Worm (Caenorhabditis elegans) whole organism, dauer: ENCODE results near the gene lec-4.

Experiments
- unc-62 ChIP-seq: sonication (generic microtip); optimal IDR thresholded peaks from 2 replicates; lab custom pipeline; 2017; ENCODE audit warnings: missing biosample characterization, missing genetic modification reagents, missing genetic modification characterization

The lec-4 gene

ce11 chrIII:3743367-3743766 is 29.8 kb downstream of the lec-4 start:
- TF ChIP-seq unc-62 (GFP tag; lab: Kevin White, UChicago) = no peak

DNA sequence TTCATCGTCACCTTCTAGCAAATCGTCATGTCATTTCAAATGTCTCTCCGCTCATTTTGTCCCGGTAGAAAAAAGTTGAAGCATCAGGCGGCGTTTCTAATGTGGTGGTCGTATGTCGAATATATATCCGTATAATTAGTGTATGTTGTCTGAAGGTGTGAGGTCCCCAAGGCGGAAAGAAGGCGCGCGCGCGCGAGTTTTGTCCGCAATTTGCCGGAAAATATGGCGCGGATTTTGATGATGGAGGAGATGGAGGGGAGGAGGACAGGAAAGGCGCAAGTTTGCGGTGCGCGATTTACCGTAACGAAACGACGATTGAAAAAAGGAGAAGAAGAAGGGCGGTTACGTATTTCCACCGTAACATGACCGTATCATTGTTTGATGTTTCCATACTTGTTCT is 31.0 kb downstream of the lec-4 start:
- TF ChIP-seq unc-62 (GFP tag; lab: Kevin White, UChicago) = no peak

DNA sequence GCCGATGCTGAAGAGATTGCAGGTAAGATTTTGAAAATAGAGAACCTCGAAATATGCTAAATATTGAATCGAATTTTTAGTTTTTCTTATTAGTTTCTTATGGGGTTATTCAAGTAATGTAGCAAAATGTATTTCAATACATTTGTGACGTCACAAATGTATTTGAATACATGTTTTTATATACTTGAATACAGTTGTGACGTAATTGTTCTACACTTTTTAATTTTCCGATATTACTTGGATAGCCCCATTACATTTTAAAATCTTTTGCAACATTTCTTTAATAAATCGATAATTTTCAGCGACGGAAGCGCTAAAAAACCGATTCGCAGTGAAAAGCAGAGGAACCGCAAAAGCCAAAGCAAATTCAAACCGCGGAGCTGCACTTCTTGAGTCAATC is 34.8 kb downstream of the lec-4 start:
- TF ChIP-seq unc-62 (GFP tag; lab: Kevin White, UChicago) = no peak

ce11 chrIII:3737742-3738141 is 35.4 kb downstream of the lec-4 start:
- TF ChIP-seq unc-62 (GFP tag; lab: Kevin White, UChicago) = no peak

- TF ChIP-seq unc-62 (GFP tag; lab: Kevin White, UChicago) = no peak
These were observed 36.8 kb downstream of the lec-4 start, which contains the start of gene F34D10.4 for ce11 chrIII:3736302-3736701. F34D10.4 (plus strand) TSS chrIII:3736602.

- no peak for TF ChIP-seq unc-62 (GFP tag; lab: Kevin White, UChicago)
These were observed 37.4 kb downstream of the lec-4 start for ce11 chrIII:3735509-3736255.

DNA sequence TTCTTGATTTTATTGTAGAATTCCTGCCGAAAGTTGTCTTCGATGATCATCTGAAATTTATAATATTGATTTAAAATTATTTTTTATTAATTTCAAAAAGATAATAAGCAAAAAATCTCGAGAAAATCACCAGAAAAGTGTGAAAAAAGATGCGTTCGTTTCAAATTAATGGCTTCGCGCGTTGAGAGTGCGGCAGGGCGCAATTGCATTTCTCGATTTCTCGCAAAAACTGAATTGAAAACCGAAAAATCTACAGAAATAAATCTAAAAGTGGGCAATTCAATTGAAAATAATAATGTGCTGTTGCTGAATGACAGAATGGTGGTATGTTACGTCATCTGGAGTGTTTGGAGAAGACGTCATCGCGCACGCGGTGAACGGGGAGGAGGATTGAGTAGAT is 38.1 kb downstream of the lec-4 start, which contains the start of gene evl-18:
evl-18 (minus strand) TSS at position 50 of the 400 bp plus-strand sequence.
- no peak for TF ChIP-seq unc-62 (GFP tag; lab: Kevin White, UChicago)

- no peak for TF ChIP-seq unc-62 (GFP tag; lab: Kevin White, UChicago)
These were observed 39.1 kb downstream of the lec-4 start, which contains the start of gene F34D10.3 for ce11 chrIII:3734007-3734406. F34D10.3 (plus strand) TSS chrIII:3734255.

DNA sequence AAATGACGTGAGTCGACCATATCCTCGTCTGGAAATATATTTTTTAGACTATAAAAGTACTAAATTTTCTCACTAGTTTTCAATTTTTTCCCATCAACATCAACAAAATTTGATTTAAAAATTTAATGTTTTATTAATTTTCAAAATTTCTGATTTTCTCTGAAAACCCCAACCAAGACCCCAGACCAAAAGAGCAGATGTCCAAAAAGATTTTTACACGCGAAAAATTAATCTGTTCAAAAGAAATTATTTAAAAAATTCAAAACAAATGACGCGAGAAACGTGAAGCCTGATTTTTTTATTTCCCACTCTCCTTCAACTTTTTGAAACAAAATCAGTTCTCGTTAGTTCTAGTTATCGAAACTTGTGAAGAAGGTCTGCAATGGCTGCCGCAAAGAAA is 42.7 kb downstream of the lec-4 start, which contains the start of gene F34D10.8:
F34D10.8 (plus strand) TSS at position 301 of the 400 bp plus-strand sequence.
- TF ChIP-seq unc-62 (GFP tag; lab: Kevin White, UChicago) = no peak

ce11 chrIII:3729520-3729919 is 43.6 kb downstream of the lec-4 start, which contains the start of gene F34D10.9:
F34D10.9 (minus strand) TSS chrIII:3729620.
- no peak for TF ChIP-seq unc-62 (GFP tag; lab: Kevin White, UChicago)

DNA sequence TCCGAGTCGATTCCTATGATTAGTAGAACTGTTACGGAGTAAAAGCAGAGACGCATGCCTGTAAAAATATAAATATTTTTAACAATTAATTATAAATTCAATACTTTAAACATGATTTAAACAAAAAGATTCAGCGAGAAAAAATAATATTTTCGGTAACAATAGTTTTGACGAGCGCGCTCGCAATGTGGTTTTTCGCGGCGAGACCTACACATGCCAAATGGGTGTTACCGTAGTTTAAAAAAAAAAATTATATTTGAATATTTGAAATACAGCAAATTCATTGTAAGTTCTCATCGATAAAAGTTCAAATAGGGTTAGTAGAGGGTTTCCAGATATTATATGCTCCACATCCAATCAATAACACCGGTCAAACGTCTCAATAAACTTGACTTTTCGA is 46.7 kb downstream of the lec-4 start, which contains the start of gene gldi-5:
gldi-5 (minus strand) TSS at position 58 of the 400 bp plus-strand sequence.
- no peak for TF ChIP-seq unc-62 (GFP tag; lab: Kevin White, UChicago)

- TF ChIP-seq unc-62 (GFP tag; lab: Kevin White, UChicago) = no peak
These were observed 48.2 kb downstream of the lec-4 start, which contains the start of gene C14B1.12 for ce11 chrIII:3724880-3725279. C14B1.12 (minus strand) TSS chrIII:3724980.

DNA sequence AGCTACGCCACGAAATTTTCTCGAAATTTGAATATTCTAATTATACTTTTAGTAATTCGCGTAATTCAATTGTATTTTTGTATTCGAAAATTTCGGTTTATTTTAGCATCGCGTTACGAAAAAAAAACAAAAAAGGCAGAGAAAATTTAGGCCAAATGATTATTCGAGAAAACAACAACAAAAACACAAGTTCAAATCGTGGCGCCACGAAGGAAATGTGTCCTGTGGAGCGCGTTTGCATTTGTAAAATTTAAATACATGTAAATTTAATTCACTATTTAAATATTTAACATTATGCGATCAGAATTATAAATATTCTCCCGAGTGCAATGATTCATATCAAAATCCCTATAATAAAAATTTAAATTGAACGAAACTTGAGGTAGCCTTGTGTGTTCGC is 49.4 kb downstream of the lec-4 start:
- TF ChIP-seq unc-62 (GFP tag; lab: Kevin White, UChicago) = no peak
